Fruit fly (Drosophila melanogaster) whole organism, wandering third instar larva: ENCODE data around the gene CG16995.

Experiments used
- Abd-B ChIP-seq: fragments of >200 bp; optimal IDR thresholded peaks from 2 replicates; lab custom pipeline; 2017; ENCODE audit warnings: missing biosample characterization, missing genetic modification characterization
- CG9705 ChIP-seq: fragments of 200-800 bp; sonication (Bioruptor generic); optimal IDR thresholded peaks from 2 replicates; lab custom pipeline; 2018; ENCODE audit warnings: missing biosample characterization, mild to moderate bottlenecking, missing genetic modification characterization
- HLH106 ChIP-seq: fragments of 200-800 bp; optimal IDR thresholded peaks from 3 replicates; lab custom pipeline; 2019; ENCODE audit warnings: missing biosample characterization, mild to moderate bottlenecking, missing genetic modification characterization, moderate library complexity
- Hnf4 ChIP-seq: fragments of 200-800 bp; sonication (Bioruptor generic); optimal IDR thresholded peaks from 2 replicates; lab custom pipeline; 2016; ENCODE audit warnings: missing biosample characterization, mild to moderate bottlenecking, missing genetic modification characterization
- Jra ChIP-seq: sonication (Bioruptor generic); optimal IDR thresholded peaks from 2 replicates; lab custom pipeline; 2016; ENCODE audit warnings: missing biosample characterization, missing genetic modification characterization
- OdsH ChIP-seq: fragments of 200-800 bp; sonication (Bioruptor generic); optimal IDR thresholded peaks from 2 replicates; lab custom pipeline; 2016; ENCODE audit warnings: missing biosample characterization, mild to moderate bottlenecking, missing genetic modification characterization
- ey ChIP-seq: fragments of 200-800 bp; sonication (Bioruptor generic); optimal IDR thresholded peaks from 2 replicates; lab custom pipeline; 2016; ENCODE audit warnings: missing biosample characterization, missing genetic modification characterization
- foxo ChIP-seq, 2 experiments: fragments of 200-800 bp; sonication (Bioruptor generic); optimal IDR thresholded peaks; 2 replicates in 1 of 2; 3 replicates in 1 of 2; lab custom pipeline; 2016 to 2017; ENCODE audit warnings: missing biosample characterization in 2 of 2, missing genetic modification characterization in 2 of 2
- h ChIP-seq: fragments of 200-800 bp; sonication (Bioruptor generic); optimal IDR thresholded peaks from 3 replicates; lab custom pipeline; 2016; ENCODE audit warnings: missing biosample characterization, mild to moderate bottlenecking, missing genetic modification characterization
- psq ChIP-seq: fragments of 200-800 bp; sonication (Bioruptor generic); optimal IDR thresholded peaks from 3 replicates; lab custom pipeline; 2017; ENCODE audit warnings: missing biosample characterization, mild to moderate bottlenecking, missing genetic modification characterization, moderate library complexity

CG16995 gene

DNA sequence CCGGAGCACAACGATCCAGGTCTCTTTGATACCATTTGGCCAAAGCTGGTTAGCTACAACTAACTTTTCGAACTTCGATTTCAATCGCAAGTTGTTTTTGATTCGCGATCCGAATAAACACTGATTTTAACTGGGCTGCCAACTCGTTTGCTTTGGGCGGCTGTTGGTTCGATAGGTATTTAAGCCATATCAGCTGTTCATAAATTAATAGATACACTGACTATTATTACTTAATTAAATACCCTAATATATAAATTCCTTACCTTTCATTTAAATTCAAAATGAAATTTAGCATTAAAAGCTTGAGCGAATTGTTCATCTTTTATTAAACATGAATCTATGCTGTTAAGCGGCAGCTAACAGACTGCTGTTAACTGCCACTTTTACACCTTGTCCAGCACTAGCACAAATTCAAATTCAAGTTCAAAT, 49.5 kb downstream of the CG16995 start, which contains the start of gene CG9967:
CG9967 (minus strand) TSS at position 129 of the 429 bp plus-strand sequence.
- TF ChIP-seq Hnf4 (GFP tag; lab: Kevin White, UChicago) (peak; percentile 40), h (GFP tag; lab: Kevin White, UChicago) (peak; percentile 55), ey (GFP tag; lab: Kevin White, UChicago) (no peak), OdsH (GFP tag; lab: Kevin White, UChicago) (peak; percentile 7), Jra (GFP tag; lab: Kevin White, UChicago) (peak; percentile 5), psq (GFP tag; lab: Kevin White, UChicago) (no peak), CG9705 (GFP tag; lab: Kevin White, UChicago) (peak; percentile 21), HLH106 (tag; lab: Kevin White, UChicago) (peak; percentile 23), Abd-B (GFP tag; lab: Kevin White, UChicago) (no peak), foxo (GFP tag; optimal IDR thresholded peaks at IDR 0.05; lab: Kevin White, UChicago) (peak in 1 of 2 experiments; percentile 26)
